Worm (Caenorhabditis elegans): ENCODE results near the gene F18H3.4.

Gene F18H3.4

DNA sequence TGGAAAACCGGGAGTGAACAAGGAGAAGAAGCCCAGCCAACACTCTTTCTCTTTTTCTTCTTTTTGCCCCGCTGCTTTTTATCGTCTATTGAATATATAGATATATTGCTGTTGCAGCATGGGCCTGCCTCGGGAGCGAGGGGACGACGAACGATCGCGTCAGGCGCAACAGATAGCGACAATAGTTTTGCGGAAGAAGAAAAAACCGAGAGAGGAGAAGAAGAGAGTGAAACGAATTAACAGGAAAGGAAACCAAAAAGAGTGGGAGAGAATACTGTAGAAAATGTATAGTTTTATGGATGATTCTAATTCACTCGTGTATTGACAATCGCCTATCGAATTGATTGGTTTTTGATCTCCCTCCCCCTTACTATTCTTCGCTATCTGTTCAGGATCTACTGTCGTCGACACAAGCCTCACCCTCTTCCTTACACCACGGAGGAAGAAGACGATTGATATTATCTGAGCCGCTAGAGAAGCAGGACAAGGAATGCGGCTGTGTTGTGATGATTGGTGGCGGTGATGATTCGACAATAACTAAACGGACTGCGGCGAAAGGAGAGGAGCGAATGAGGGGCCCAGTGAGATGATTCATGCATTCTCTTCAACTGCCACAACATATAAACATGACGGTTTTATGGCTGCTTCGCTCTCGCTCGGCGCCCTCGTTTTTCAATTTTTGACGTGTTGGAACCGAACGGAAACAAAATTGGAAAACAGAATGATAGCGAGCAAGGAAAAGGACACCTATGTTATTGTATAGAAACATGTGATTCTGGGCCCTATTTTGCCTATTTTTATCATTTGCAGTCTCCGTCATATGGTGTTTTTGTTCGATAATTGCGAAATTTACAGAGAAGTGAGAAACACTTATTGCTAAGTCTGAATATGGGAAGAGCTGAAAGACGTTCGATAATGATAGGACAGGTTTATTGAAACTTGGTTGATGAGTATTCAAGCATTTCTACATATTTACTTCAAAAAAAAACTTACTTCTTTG is 2.4 kb upstream of the F18H3.4 start:
- TF ChIP-seq ref-1 (GFP tag; conservative IDR thresholded peaks at IDR 0.05) (no peak), cog-1 (tag; optimal IDR thresholded peaks at IDR 0.05) (no peak), ztf-23 (GFP tag; IDR thresholded peaks at IDR 0.05) (0 out of 2 replicates have a peak, but pooled peaks have one; percentile 20), ztf-29 (GFP tag; IDR thresholded peaks at IDR 0.05) (0 out of 2 replicates have a peak, but pooled peaks have one; percentile 45), flt-1 (GFP tag; IDR thresholded peaks at IDR 0.05) (no peak), tab-1 (GFP tag; IDR thresholded peaks at IDR 0.05) (no peak)

DNA sequence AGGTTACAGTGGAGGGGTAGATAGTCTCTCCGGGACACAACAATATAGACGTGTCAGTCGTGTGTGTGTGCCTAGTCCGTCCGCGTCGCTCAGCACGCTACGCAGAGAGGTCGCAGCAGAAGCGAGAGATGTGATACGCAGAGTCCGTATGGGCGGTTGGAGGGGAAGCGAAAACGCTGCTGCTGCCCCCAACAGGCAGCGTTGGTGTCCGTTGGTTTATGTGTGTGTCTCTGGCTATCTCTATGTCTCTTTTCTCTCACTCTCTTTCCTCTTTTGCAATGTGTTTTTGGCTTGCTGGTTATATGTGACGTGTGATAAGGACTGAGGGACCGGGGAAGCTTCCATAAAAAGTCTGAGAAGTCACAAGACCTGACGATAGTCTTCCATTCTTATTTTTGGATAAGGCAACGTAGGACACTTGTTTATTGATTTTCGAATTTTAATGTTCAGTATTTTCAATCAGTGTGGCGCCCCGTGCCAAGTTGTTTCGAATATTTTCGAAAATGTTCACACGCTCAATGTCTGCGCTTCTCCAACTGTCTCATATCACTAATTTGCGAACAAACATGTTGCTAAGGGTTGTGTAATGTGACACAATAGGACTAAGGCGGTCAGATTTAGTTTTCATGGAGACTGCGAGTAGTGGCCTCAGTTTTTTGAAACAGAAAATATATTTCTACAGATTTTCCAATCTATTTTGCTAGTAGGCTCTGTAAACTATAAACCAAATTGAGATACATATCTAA is 1.4 kb upstream of the F18H3.4 start, which contains the start of gene pab-2:
TSS of gene pab-2 (minus strand) at position 69 of the 746 bp plus-strand sequence.
- no peak for TF ChIP-seq klf-2 (GFP tag; conservative IDR thresholded peaks at IDR 0.05)
- peak; percentile 73 for TF ChIP-seq ztf-29 (GFP tag; IDR thresholded peaks at IDR 0.05)
- TF ChIP-seq flt-1 (GFP tag; IDR thresholded peaks at IDR 0.05), result 0 out of 2 replicates have a peak, but pooled peaks have one; percentile 39
- TF ChIP-seq ztf-23 (GFP tag; IDR thresholded peaks at IDR 0.05), result peak; percentile 72
- TF ChIP-seq cog-1 (tag; optimal IDR thresholded peaks at IDR 0.05), result peak; percentile 69
- no peak for TF ChIP-seq med-1 (GFP tag; optimal IDR thresholded peaks at IDR 0.05; ENCODE audit: insufficient read depth)
- no peak for TF ChIP-seq ref-1 (GFP tag; conservative IDR thresholded peaks at IDR 0.05)

DNA sequence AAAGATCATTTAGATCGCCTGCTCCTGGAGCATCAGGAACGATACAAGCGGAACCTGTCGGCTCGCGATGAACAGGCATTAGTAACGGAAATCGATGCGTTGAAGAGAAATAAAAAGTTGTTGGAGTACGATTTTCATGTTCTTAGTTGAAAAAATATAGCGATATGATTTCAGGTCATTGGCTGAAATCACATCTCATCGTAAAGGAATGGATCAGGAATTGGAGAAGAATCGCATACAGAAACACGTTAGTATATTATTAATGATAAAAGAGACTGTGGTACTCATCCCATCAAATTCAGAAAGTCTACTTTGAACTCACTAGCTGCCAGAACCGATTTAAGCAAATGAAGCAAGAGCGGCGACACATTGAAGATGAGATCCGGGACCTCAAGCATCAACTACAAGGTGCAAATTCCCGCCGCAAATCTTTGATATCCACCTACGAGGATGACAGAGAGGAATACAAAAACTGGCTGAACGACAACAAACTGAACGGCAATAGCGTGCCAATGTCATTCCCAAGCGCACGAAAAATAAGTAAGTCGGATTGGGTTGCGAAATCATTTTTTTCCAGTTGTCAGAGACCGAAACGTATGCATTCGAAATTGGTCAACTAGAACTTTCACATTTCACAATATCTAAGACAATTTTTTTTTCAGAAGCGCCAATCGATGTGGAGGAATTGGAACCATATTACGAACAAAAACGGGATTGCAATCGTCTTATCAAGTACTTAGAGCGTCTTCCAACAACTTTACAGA is 1.3 kb downstream of the F18H3.4 start:
- TF ChIP-seq ztf-23 (GFP tag; IDR thresholded peaks at IDR 0.05) (no peak), cog-1 (tag; optimal IDR thresholded peaks at IDR 0.05) (no peak), flt-1 (GFP tag; IDR thresholded peaks at IDR 0.05) (no peak), tab-1 (GFP tag; IDR thresholded peaks at IDR 0.05) (no peak), med-1 (GFP tag; optimal IDR thresholded peaks at IDR 0.05; ENCODE audit: insufficient read depth) (no peak), klf-2 (GFP tag; conservative IDR thresholded peaks at IDR 0.05) (no peak), T22C8.4 (GFP tag; IDR thresholded peaks at IDR 0.05) (no peak), ref-1 (GFP tag; conservative IDR thresholded peaks at IDR 0.05) (no peak), ztf-29 (GFP tag; IDR thresholded peaks at IDR 0.05) (no peak)

DNA sequence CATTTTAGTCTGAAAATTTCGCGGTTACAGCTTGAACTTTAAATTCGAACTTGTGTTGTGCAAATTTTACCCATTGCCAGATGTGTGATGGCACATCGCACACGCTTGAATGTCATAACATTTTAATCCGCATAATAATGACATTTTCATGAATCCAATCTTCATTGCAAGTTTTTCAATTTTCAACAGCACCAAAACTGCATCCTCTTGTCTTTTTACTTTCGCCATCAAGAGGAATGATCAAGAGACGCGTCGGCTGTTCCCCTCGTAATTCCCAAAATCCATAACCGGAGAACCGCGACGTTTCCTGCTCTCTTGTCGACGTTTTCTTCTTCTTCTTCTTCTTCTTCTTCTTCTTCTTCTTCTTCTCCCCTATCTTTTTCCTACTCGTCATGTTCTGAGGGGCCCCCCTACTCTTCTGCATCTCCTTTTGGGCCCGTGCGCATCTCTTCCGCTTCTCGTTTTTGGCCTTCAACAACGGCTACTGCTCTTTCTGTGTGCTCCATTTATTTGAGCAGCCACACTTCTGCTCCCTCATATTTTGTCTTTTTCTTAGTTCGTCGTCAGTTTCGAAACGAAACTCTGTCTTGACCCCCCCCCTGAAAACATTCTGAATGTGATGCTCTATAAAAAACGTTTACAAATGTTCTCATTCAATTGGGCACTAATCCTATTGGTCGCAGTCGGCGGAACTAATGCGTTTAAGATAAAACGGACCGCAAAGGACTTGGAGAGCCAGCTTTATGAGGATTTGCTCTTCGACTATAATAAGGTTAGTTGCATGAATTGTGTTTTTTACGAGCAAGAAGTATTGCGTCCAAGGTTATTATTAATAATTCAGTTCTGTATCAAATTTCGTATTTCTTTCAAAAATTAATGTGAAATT is 3.8 kb downstream of the F18H3.4 start, which contains the start of gene acr-12:
TSS of gene acr-12 (plus strand) at position 430 of the 886 bp plus-strand sequence.
- TF ChIP-seq ztf-23 (GFP tag; IDR thresholded peaks at IDR 0.05), result no peak
- TF ChIP-seq ztf-29 (GFP tag; IDR thresholded peaks at IDR 0.05), result no peak
- TF ChIP-seq T22C8.4 (GFP tag; IDR thresholded peaks at IDR 0.05), result no peak
- TF ChIP-seq tab-1 (GFP tag; IDR thresholded peaks at IDR 0.05), result no peak
- no peak for TF ChIP-seq med-1 (GFP tag; optimal IDR thresholded peaks at IDR 0.05; ENCODE audit: insufficient read depth)
- no peak for TF ChIP-seq klf-2 (GFP tag; conservative IDR thresholded peaks at IDR 0.05)
- no peak for TF ChIP-seq cog-1 (tag; optimal IDR thresholded peaks at IDR 0.05)
- no peak for TF ChIP-seq flt-1 (GFP tag; IDR thresholded peaks at IDR 0.05)
- no peak for TF ChIP-seq ref-1 (GFP tag; conservative IDR thresholded peaks at IDR 0.05)

DNA sequence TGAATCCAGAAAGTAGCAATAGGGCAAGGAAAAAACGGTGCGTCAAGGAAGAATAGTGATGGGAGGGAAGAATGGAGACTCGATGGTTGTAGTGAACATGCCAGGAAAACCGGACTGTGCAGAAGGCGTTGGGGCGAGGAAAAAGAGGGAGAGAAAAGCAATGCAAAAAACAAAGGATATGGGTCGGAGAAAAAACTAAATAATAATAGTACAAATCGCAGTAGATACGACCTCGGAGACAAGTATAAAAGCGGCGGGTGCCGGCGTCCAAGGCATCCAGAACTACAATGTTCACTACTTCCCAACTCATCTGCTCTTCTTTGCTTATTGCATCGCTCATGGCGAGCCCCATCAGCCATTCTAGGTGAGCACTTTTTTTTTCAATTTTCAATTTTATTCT is 7.9 kb downstream of the F18H3.4 start, which contains the start of gene R01E6.5:
TSS of gene R01E6.5 (plus strand) at position 301 of the 400 bp plus-strand sequence.
- TF ChIP-seq ref-1 (GFP tag; conservative IDR thresholded peaks at IDR 0.05), result no peak
- no peak for TF ChIP-seq T22C8.4 (GFP tag; IDR thresholded peaks at IDR 0.05)
- TF ChIP-seq ztf-29 (GFP tag; IDR thresholded peaks at IDR 0.05), result no peak
- no peak for TF ChIP-seq klf-2 (GFP tag; conservative IDR thresholded peaks at IDR 0.05)
- TF ChIP-seq med-1 (GFP tag; optimal IDR thresholded peaks at IDR 0.05; ENCODE audit: insufficient read depth), result no peak

DNA sequence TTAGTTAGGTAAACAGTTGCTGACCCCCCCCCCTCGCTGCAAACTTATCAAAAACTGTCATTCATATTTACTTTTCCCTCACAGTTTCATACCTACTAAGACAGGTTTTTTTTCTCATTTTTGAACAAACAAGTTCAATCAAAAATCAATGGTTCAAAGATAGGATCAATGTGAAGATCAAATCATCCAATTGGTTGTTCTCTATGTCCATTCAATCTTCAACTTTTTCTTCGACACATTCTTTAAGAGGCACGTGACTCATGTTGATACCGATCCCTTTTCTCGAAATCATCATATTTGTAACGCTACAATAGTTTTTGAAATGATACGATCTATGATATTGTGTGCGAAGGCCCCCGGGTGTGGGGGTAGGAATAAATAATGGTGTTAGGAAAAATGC is 10.8 kb downstream of the F18H3.4 start:
- TF ChIP-seq T22C8.4 (GFP tag; IDR thresholded peaks at IDR 0.05), result no peak
- TF ChIP-seq med-1 (GFP tag; optimal IDR thresholded peaks at IDR 0.05; ENCODE audit: insufficient read depth), result no peak
- TF ChIP-seq ztf-29 (GFP tag; IDR thresholded peaks at IDR 0.05), result no peak
- TF ChIP-seq klf-2 (GFP tag; conservative IDR thresholded peaks at IDR 0.05), result no peak
- no peak for TF ChIP-seq flt-1 (GFP tag; IDR thresholded peaks at IDR 0.05)
- TF ChIP-seq ztf-23 (GFP tag; IDR thresholded peaks at IDR 0.05), result no peak
- no peak for TF ChIP-seq cog-1 (tag; optimal IDR thresholded peaks at IDR 0.05)
- TF ChIP-seq ref-1 (GFP tag; conservative IDR thresholded peaks at IDR 0.05), result no peak
- no peak for TF ChIP-seq tab-1 (GFP tag; IDR thresholded peaks at IDR 0.05)

DNA sequence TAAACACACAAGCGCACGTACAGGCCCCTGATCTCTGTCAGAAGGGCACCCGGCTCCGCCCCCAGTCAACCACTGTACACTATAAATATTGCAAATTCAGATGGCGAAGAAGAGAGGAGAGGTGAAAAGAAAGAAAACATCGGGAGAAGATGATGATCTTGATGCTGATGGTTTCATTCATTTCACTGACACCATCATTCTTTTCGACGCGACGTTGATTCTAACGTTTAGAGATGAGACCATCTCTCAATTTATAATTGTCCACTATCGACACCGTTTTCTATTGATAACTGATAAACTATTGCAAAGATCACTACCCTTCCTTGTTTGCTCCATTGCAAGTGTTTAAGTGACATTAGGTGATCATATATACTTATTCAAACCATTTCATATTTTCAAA is 12.4 kb downstream of the F18H3.4 start:
- TF ChIP-seq cog-1 (tag; optimal IDR thresholded peaks at IDR 0.05) (no peak), med-1 (GFP tag; optimal IDR thresholded peaks at IDR 0.05; ENCODE audit: insufficient read depth) (no peak), T22C8.4 (GFP tag; IDR thresholded peaks at IDR 0.05) (no peak), flt-1 (GFP tag; IDR thresholded peaks at IDR 0.05) (no peak), ztf-23 (GFP tag; IDR thresholded peaks at IDR 0.05) (no peak), ztf-29 (GFP tag; IDR thresholded peaks at IDR 0.05) (no peak), ref-1 (GFP tag; conservative IDR thresholded peaks at IDR 0.05) (no peak), klf-2 (GFP tag; conservative IDR thresholded peaks at IDR 0.05) (no peak), tab-1 (GFP tag; IDR thresholded peaks at IDR 0.05) (no peak)

DNA sequence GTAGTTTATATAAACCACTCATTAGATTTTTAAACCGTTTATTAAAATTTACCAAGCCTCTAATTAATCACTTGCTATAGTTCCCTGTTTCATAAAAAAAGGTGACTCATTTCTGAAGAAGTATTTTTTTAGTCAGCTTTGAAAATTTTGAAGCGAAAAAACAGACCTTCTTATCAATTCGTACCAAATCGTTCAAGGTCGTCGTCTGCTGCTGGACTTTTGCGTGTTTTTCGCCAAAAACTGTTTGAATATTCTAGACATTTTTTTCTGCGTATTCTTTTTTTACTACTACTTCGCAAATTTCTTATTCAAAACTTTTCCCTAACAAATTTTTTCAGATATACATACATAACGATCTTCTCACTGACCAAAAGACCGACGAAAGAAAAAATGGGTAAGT is 13.3 kb downstream of the F18H3.4 start, which contains the start of gene cah-4:
TSS of gene cah-4 (plus strand) at position 339 of the 400 bp plus-strand sequence.
- TF ChIP-seq cog-1 (tag; optimal IDR thresholded peaks at IDR 0.05), result no peak
- no peak for TF ChIP-seq ztf-23 (GFP tag; IDR thresholded peaks at IDR 0.05)
- TF ChIP-seq ztf-29 (GFP tag; IDR thresholded peaks at IDR 0.05), result no peak
- TF ChIP-seq klf-2 (GFP tag; conservative IDR thresholded peaks at IDR 0.05), result no peak
- TF ChIP-seq T22C8.4 (GFP tag; IDR thresholded peaks at IDR 0.05), result no peak
- no peak for TF ChIP-seq tab-1 (GFP tag; IDR thresholded peaks at IDR 0.05)
- no peak for TF ChIP-seq med-1 (GFP tag; optimal IDR thresholded peaks at IDR 0.05; ENCODE audit: insufficient read depth)
